Fruit fly (Drosophila melanogaster): ENCODE results near the gene Rop.

The Rop gene

DNA sequence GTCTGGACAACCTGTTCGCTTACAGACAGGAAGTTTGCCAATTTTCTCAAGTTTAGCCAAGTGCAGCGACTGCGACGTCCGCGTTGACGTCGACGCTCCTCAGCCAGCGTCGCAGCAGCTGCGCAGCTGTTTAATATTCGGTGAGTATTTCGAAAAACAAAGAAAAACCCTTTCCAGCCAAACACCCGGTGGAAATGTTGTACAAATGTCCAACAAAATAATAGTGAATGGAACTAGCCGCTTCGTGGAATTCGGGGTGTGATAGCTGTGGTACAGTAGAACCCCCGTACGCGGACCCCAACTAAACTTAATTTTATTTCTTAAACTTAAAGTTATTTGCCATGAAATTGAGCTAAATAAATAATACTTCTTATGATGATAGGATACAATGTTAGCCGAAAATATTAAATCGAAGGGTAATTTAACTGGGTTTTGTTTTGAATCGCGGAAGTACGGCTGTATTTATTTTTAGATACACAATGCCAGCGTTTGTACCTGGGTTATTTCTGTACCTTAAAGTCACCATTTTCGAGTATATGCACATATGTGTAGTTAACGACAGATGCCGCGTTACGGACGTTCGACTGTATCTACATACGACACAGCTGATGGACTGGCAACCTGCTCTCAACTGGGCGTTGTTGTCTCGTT is 29.8 kb downstream of the Rop start (continued):
- TF ChIP-seq mld (GFP tag; IDR thresholded peaks at IDR 0.05; ENCODE audit: partially characterized antibody), result no peak
- TF ChIP-seq danr (GFP tag; IDR thresholded peaks at IDR 0.05), result peak; percentile 69; the same call in 1 of the 2 replicates
- peak; percentile 77 for TF ChIP-seq bab2 (GFP tag; optimal IDR thresholded peaks at IDR 0.05)
- TF ChIP-seq zen (tag; optimal IDR thresholded peaks at IDR 0.05), result peak; percentile 61
- peak; percentile 42 for TF ChIP-seq CG18476 (GFP tag; optimal IDR thresholded peaks at IDR 0.05)
- 0 out of 2 replicates have a peak, but pooled peaks have one; percentile 3 for TF ChIP-seq dimm (GFP tag; IDR thresholded peaks at IDR 0.05)
- no peak for TF ChIP-seq CG2889 (GFP tag; IDR thresholded peaks at IDR 0.05)
- no peak for TF ChIP-seq CG34224 (GFP tag; IDR thresholded peaks at IDR 0.05; ENCODE audit: partially characterized antibody)
- peak; percentile 63 for TF ChIP-seq CG33213 (GFP tag; optimal IDR thresholded peaks at IDR 0.05)
- peak; percentile 29 for TF ChIP-seq run (tag; optimal IDR thresholded peaks at IDR 0.05)
- peak; percentile 69 for TF ChIP-seq Ets65A (GFP tag)
- no peak for TF ChIP-seq CG14860 (GFP tag; IDR thresholded peaks at IDR 0.05; ENCODE audit: partially characterized antibody)
- no peak for TF ChIP-seq hth (optimal IDR thresholded peaks at IDR 0.05)
- TF ChIP-seq CG6813 (GFP tag; optimal IDR thresholded peaks at IDR 0.05), result peak; percentile 45
- peak; percentile 67 for TF ChIP-seq org-1 (GFP tag; optimal IDR thresholded peaks at IDR 0.05)
- TF ChIP-seq CG18262 (tag; optimal IDR thresholded peaks at IDR 0.05), result peak; percentile 84
- TF ChIP-seq CG12942 (GFP tag; optimal IDR thresholded peaks at IDR 0.05), result peak; percentile 57
- no peak for TF ChIP-seq CG3838 (GFP tag; optimal IDR thresholded peaks at IDR 0.05)
- TF ChIP-seq Sox102F (GFP tag; optimal IDR thresholded peaks at IDR 0.05), result peak; percentile 74
- TF ChIP-seq zf30C (GFP tag; optimal IDR thresholded peaks at IDR 0.05), result no peak
- no peak for TF ChIP-seq CG7963 (GFP tag; IDR thresholded peaks at IDR 0.05; ENCODE audit: partially characterized antibody)
- TF ChIP-seq CG12769 (tag; optimal IDR thresholded peaks at IDR 0.05), result peak; percentile 38
- TF ChIP-seq Aef1 (GFP tag; IDR thresholded peaks at IDR 0.05), result peak; percentile 46
- TF ChIP-seq CG6272 (GFP tag; IDR thresholded peaks at IDR 0.05), result peak; percentile 58
- peak; percentile 64 for TF ChIP-seq CG6254 (GFP tag; optimal IDR thresholded peaks at IDR 0.05)
- peak; percentile 53 to 80 for TF ChIP-seq Pdp1 (GFP tag; optimal IDR thresholded peaks at IDR 0.05)
- TF ChIP-seq ERR (GFP tag; optimal IDR thresholded peaks at IDR 0.05), result no peak
- peak; percentile 48 for TF ChIP-seq Nf-YC (tag; optimal IDR thresholded peaks at IDR 0.05)
- TF ChIP-seq lola (GFP tag; optimal IDR thresholded peaks at IDR 0.05), result peak in 1 of 3 experiments; percentile 80
- TF ChIP-seq fd96Cb (tag; optimal IDR thresholded peaks at IDR 0.05), result peak; percentile 74
- peak; percentile 66 for TF ChIP-seq cwo (GFP tag; optimal IDR thresholded peaks at IDR 0.05)
- 0 out of 2 replicates have a peak, but pooled peaks have one; percentile 30 for TF ChIP-seq seq (GFP tag; IDR thresholded peaks at IDR 0.05)
- 0 out of 2 replicates have a peak, but pooled peaks have one; percentile 5 for TF ChIP-seq cas (GFP tag; IDR thresholded peaks at IDR 0.05)
- TF ChIP-seq GATAe (GFP tag; conservative IDR thresholded peaks at IDR 0.05), result no peak
- TF ChIP-seq kah (GFP tag; optimal IDR thresholded peaks at IDR 0.05), result peak; percentile 18
- peak; percentile 22 for TF ChIP-seq CG34376 (GFP tag; optimal IDR thresholded peaks at IDR 0.05)
- peak; percentile 56 for TF ChIP-seq CG9609 (GFP tag; optimal IDR thresholded peaks at IDR 0.05)
- peak; percentile 48 for TF ChIP-seq CG2202 (tag; optimal IDR thresholded peaks at IDR 0.05)
- no peak for TF ChIP-seq CG17802 (tag; optimal IDR thresholded peaks at IDR 0.05)
- peak; percentile 34 for TF ChIP-seq CG8089 (GFP tag; optimal IDR thresholded peaks at IDR 0.05)
- 0 out of 3 replicates have a peak, but pooled peaks have one; percentile 41 for TF ChIP-seq CG6175 (GFP tag; IDR thresholded peaks at IDR 0.05)
- peak; percentile 77 for TF ChIP-seq CG3281 (GFP tag; optimal IDR thresholded peaks at IDR 0.05)
- 0 out of 2 replicates have a peak, but pooled peaks have one; percentile 37 for TF ChIP-seq CG7372 (GFP tag; IDR thresholded peaks at IDR 0.05)
- peak; percentile 64 for TF ChIP-seq CG12155 (GFP tag; optimal IDR thresholded peaks at IDR 0.05)
- TF ChIP-seq CG11560 (tag; IDR thresholded peaks at IDR 0.05), result no peak
- TF ChIP-seq CG14965 (GFP tag; optimal IDR thresholded peaks at IDR 0.05; ENCODE audit: borderline replicate concordance), result peak; percentile 32
- no peak for TF ChIP-seq HLH4C (GFP tag; IDR thresholded peaks at IDR 0.05; ENCODE audit: partially characterized antibody)
- TF ChIP-seq BtbVII (GFP tag; optimal IDR thresholded peaks at IDR 0.05), result peak; percentile 78
